Worm (Caenorhabditis elegans) whole organism, mixed stage, embryonic: ENCODE measurements around the gene romo-1.

ENCODE experiments used
- M03D4.4 ChIP-seq: sonication (generic microtip); optimal IDR thresholded peaks from 2 replicates; lab custom pipeline; 2017; ENCODE audit warnings: mild to moderate bottlenecking, missing genetic modification characterization, missing compliant biosample characterization
- bed-3 ChIP-seq: fragments of 200-800 bp; sonication (Bioruptor generic); optimal IDR thresholded peaks from 3 replicates; lab custom pipeline; 2018; ENCODE audit warnings: mild to moderate bottlenecking, missing genetic modification characterization, moderate library complexity, missing compliant biosample characterization
- blmp-1 ChIP-seq: fragments of 150-350 bp; optimal IDR thresholded peaks from 2 replicates; lab custom pipeline; 2014; ENCODE audit warnings: missing biosample characterization, missing genetic modification characterization
- ceh-39 ChIP-seq: fragments of 150-350 bp; optimal IDR thresholded peaks from 2 replicates; lab custom pipeline; 2014; ENCODE audit warnings: missing biosample characterization, missing genetic modification characterization
- ceh-43 ChIP-seq: fragments of 200-800 bp; sonication (Bioruptor generic); optimal IDR thresholded peaks from 2 replicates; lab custom pipeline; 2018; ENCODE audit warnings: mild to moderate bottlenecking, missing genetic modification characterization, moderate library complexity, missing compliant biosample characterization
- ceh-83 ChIP-seq: fragments of 200-800 bp; sonication (Bioruptor generic); optimal IDR thresholded peaks from 2 replicates; lab custom pipeline; 2018; ENCODE audit warnings: mild to moderate bottlenecking, missing genetic modification characterization, missing compliant biosample characterization
- ces-1 ChIP-seq: fragments of 150-350 bp; optimal IDR thresholded peaks from 2 replicates; lab custom pipeline; 2014; ENCODE audit warnings: missing biosample characterization, missing genetic modification reagents, missing genetic modification characterization
- drap-1 ChIP-seq: fragments of 200-800 bp; sonication (Bioruptor generic); optimal IDR thresholded peaks from 3 replicates; lab custom pipeline; 2018; ENCODE audit warnings: mild to moderate bottlenecking, missing genetic modification characterization, missing compliant biosample characterization
- elt-1 ChIP-seq: sonication (generic microtip); optimal IDR thresholded peaks from 2 replicates; lab custom pipeline; 2017; ENCODE audit warnings: missing genetic modification characterization, mild to moderate bottlenecking, missing compliant biosample characterization, antibody characterized with exemption, moderate library complexity, borderline replicate concordance; ENCODE audit not compliant: insufficient read depth
- elt-3 ChIP-seq: fragments of 150-350 bp; optimal IDR thresholded peaks from 2 replicates; lab custom pipeline; 2014; ENCODE audit warnings: missing biosample characterization, missing genetic modification characterization
- flh-1 ChIP-seq: fragments of 200-800 bp; sonication (Bioruptor generic); optimal IDR thresholded peaks from 2 replicates; lab custom pipeline; 2018; ENCODE audit warnings: mild to moderate bottlenecking, missing genetic modification characterization, moderate library complexity, missing compliant biosample characterization
- ham-2 ChIP-seq: fragments of 200-800 bp; sonication (Bioruptor generic); optimal IDR thresholded peaks from 2 replicates; lab custom pipeline; 2018; ENCODE audit warnings: mild to moderate bottlenecking, missing genetic modification characterization, missing compliant biosample characterization
- hlh-1 ChIP-seq: fragments of 150-350 bp; optimal IDR thresholded peaks from 2 replicates; lab custom pipeline; 2014; ENCODE audit warnings: missing biosample characterization, missing genetic modification reagents, missing genetic modification characterization
- lin-13 ChIP-seq: fragments of 150-350 bp; optimal IDR thresholded peaks from 2 replicates; lab custom pipeline; 2014; ENCODE audit warnings: missing biosample characterization, missing genetic modification characterization
- lin-32 ChIP-seq: fragments of 200-800 bp; sonication (Bioruptor generic); optimal IDR thresholded peaks from 2 replicates; lab custom pipeline; 2018; ENCODE audit warnings: mild to moderate bottlenecking, missing genetic modification characterization, missing compliant biosample characterization
- lsy-2 ChIP-seq: fragments of 150-350 bp; optimal IDR thresholded peaks from 2 replicates; lab custom pipeline; 2014; ENCODE audit warnings: missing biosample characterization, missing genetic modification characterization
- mab-5 ChIP-seq: fragments of 150-350 bp; optimal IDR thresholded peaks from 2 replicates; lab custom pipeline; 2014; ENCODE audit warnings: missing biosample characterization, missing genetic modification characterization
- mep-1 ChIP-seq: fragments of 150-350 bp; optimal IDR thresholded peaks from 2 replicates; lab custom pipeline; 2017; ENCODE audit warnings: missing biosample characterization, missing genetic modification reagents, missing genetic modification characterization, inconsistent platforms
- mls-2 ChIP-seq: sonication (generic microtip); optimal IDR thresholded peaks from 2 replicates; lab custom pipeline; 2016; ENCODE audit warnings: mild to moderate bottlenecking, missing genetic modification characterization, moderate library complexity, missing compliant biosample characterization
- nhr-12 ChIP-seq: fragments of 150-350 bp; optimal IDR thresholded peaks from 2 replicates; lab custom pipeline; 2014; ENCODE audit warnings: missing biosample characterization, missing genetic modification characterization
- nhr-2 ChIP-seq: fragments of 150-350 bp; optimal IDR thresholded peaks from 2 replicates; lab custom pipeline; 2014; ENCODE audit warnings: missing biosample characterization, missing genetic modification characterization
- nhr-28 ChIP-seq: fragments of 150-350 bp; optimal IDR thresholded peaks from 2 replicates; lab custom pipeline; 2014; ENCODE audit warnings: missing biosample characterization, missing genetic modification characterization
- nhr-76 ChIP-seq: sonication (generic microtip); optimal IDR thresholded peaks from 2 replicates; lab custom pipeline; 2017; ENCODE audit warnings: missing biosample characterization, missing genetic modification characterization
- pha-4 ChIP-seq: fragments of 150-350 bp; optimal IDR thresholded peaks from 2 replicates; lab custom pipeline; 2018; ENCODE audit warnings: missing biosample characterization, missing genetic modification reagents, missing genetic modification characterization
- snpc-4 ChIP-seq: fragments of 150-350 bp; optimal IDR thresholded peaks from 2 replicates; lab custom pipeline; 2014; ENCODE audit warnings: missing biosample characterization, missing genetic modification characterization
- tbx-8 ChIP-seq: fragments of 200-800 bp; sonication (Bioruptor generic); optimal IDR thresholded peaks from 2 replicates; lab custom pipeline; 2018; ENCODE audit warnings: mild to moderate bottlenecking, missing genetic modification characterization, moderate library complexity, missing compliant biosample characterization
- unc-120 ChIP-seq: sonication (generic microtip); optimal IDR thresholded peaks from 2 replicates; lab custom pipeline; 2017; ENCODE audit warnings: missing genetic modification characterization, missing compliant biosample characterization; ENCODE audit not compliant: poor library complexity, severe bottlenecking
- unc-39 ChIP-seq: fragments of 150-350 bp; optimal IDR thresholded peaks from 2 replicates; lab custom pipeline; 2014; ENCODE audit warnings: missing biosample characterization, missing genetic modification characterization
- unc-62 ChIP-seq: fragments of 150-350 bp; optimal IDR thresholded peaks from 2 replicates; lab custom pipeline; 2014; ENCODE audit warnings: missing biosample characterization, missing genetic modification reagents, missing genetic modification characterization
- zip-8 ChIP-seq: fragments of 150-350 bp; optimal IDR thresholded peaks from 2 replicates; lab custom pipeline; 2014; ENCODE audit warnings: missing biosample characterization, missing genetic modification characterization
- ztf-11 ChIP-seq: fragments of 150-350 bp; optimal IDR thresholded peaks from 2 replicates; lab custom pipeline; 2014; ENCODE audit warnings: missing biosample characterization, missing genetic modification characterization

romo-1 gene

ce11 chrII:13260540-13260939 lies 22.8 kb upstream of the romo-1 start:
- TF ChIP-seq nhr-28 (tag; lab: Kevin White, UChicago), result no peak
- TF ChIP-seq ztf-11 (tag; lab: Kevin White, UChicago), result no peak
- TF ChIP-seq ceh-83 (GFP tag; lab: Kevin White, UChicago), result no peak
- TF ChIP-seq elt-1, result no peak
- no peak for TF ChIP-seq drap-1 (GFP tag; lab: Kevin White, UChicago)
- TF ChIP-seq snpc-4, result no peak
- no peak for TF ChIP-seq blmp-1 (tag; lab: Kevin White, UChicago)
- no peak for TF ChIP-seq mls-2 (tag; lab: Kevin White, UChicago)
- TF ChIP-seq hlh-1 (tag; lab: Kevin White, UChicago), result no peak
- TF ChIP-seq nhr-76 (tag; lab: Kevin White, UChicago), result no peak

ce11 chrII:13255291-13255690 lies 17.6 kb upstream of the romo-1 start:
- TF ChIP-seq nhr-12 (tag; lab: Kevin White, UChicago) (no peak), flh-1 (GFP tag; lab: Kevin White, UChicago) (no peak), pha-4 (tag; lab: Kevin White, UChicago) (no peak), nhr-2 (tag; lab: Kevin White, UChicago) (no peak), unc-120 (tag; lab: Kevin White, UChicago) (no peak), lsy-2 (tag; lab: Kevin White, UChicago) (no peak), ces-1 (no peak), elt-1 (no peak), mep-1 (no peak), blmp-1 (tag; lab: Kevin White, UChicago) (no peak), lin-13 (tag; lab: Kevin White, UChicago) (no peak), nhr-28 (tag; lab: Kevin White, UChicago) (no peak), ham-2 (no peak), elt-3 (tag; lab: Kevin White, UChicago) (no peak), mab-5 (tag; lab: Kevin White, UChicago) (no peak), unc-62 (GFP tag; lab: Kevin White, UChicago) (no peak), ceh-83 (GFP tag; lab: Kevin White, UChicago) (no peak), zip-8 (tag; lab: Kevin White, UChicago) (no peak), M03D4.4 (tag; lab: Kevin White, UChicago) (no peak)

ce11 chrII:13248886-13249285 lies 11.2 kb upstream of the romo-1 start, which contains the start of gene F15D4.6:
TSS of gene F15D4.6 (plus strand) at chrII:13249186.
- TF ChIP-seq tbx-8 (GFP tag; lab: Kevin White, UChicago), result no peak
- TF ChIP-seq unc-62 (GFP tag; lab: Kevin White, UChicago), result no peak
- no peak for TF ChIP-seq elt-1
- TF ChIP-seq lin-32 (GFP tag; lab: Kevin White, UChicago), result no peak
- TF ChIP-seq nhr-2 (tag; lab: Kevin White, UChicago), result no peak
- no peak for TF ChIP-seq ceh-43
- TF ChIP-seq lin-13 (tag; lab: Kevin White, UChicago), result no peak
- no peak for TF ChIP-seq unc-39 (tag; lab: Kevin White, UChicago)
- no peak for TF ChIP-seq ces-1
- no peak for TF ChIP-seq snpc-4
- no peak for TF ChIP-seq nhr-76 (tag; lab: Kevin White, UChicago)
- TF ChIP-seq hlh-1 (tag; lab: Kevin White, UChicago), result no peak
- no peak for TF ChIP-seq ceh-39 (tag; lab: Kevin White, UChicago)
- no peak for TF ChIP-seq nhr-12 (tag; lab: Kevin White, UChicago)
- TF ChIP-seq zip-8 (tag; lab: Kevin White, UChicago), result no peak
- no peak for TF ChIP-seq ztf-11 (tag; lab: Kevin White, UChicago)
- TF ChIP-seq lsy-2 (tag; lab: Kevin White, UChicago), result no peak

ce11 chrII:13245076-13245475 lies 7.4 kb upstream of the romo-1 start, which contains the start of gene F15D4.5:
TSS of gene F15D4.5 (plus strand) at chrII:13245376.
- no peak for TF ChIP-seq ceh-39 (tag; lab: Kevin White, UChicago)
- TF ChIP-seq hlh-1 (tag; lab: Kevin White, UChicago), result no peak
- no peak for TF ChIP-seq lsy-2 (tag; lab: Kevin White, UChicago)
- no peak for TF ChIP-seq ces-1
- no peak for TF ChIP-seq nhr-12 (tag; lab: Kevin White, UChicago)
- TF ChIP-seq bed-3 (GFP tag; lab: Kevin White, UChicago), result no peak
- TF ChIP-seq unc-62 (GFP tag; lab: Kevin White, UChicago), result no peak
- no peak for TF ChIP-seq ceh-43
- TF ChIP-seq, all 35 proteins: peak for 0

- TF ChIP-seq tbx-8 (GFP tag; lab: Kevin White, UChicago) (no peak), M03D4.4 (tag; lab: Kevin White, UChicago) (no peak), mls-2 (tag; lab: Kevin White, UChicago) (no peak), elt-3 (tag; lab: Kevin White, UChicago) (no peak), elt-1 (no peak)
Observed at ce11 chrII:13243021-13243420, 5.3 kb upstream of the romo-1 start, which contains the start of gene F15D4.4. TSS of gene F15D4.4 (minus strand) at chrII:13243121.
